Worm (Caenorhabditis elegans) whole organism, L3 larva: ENCODE measurements around the gene F07E5.7.

ENCODE experiments used
- R02D3.7 ChIP-seq: fragments of 150-350 bp; optimal IDR thresholded peaks from 2 replicates; lab custom pipeline; 2014; ENCODE audit warnings: missing biosample characterization, missing genetic modification characterization
- ZK546.5 ChIP-seq: sonication (generic microtip); optimal IDR thresholded peaks from 2 replicates; lab custom pipeline; 2017; ENCODE audit warnings: missing biosample characterization, missing genetic modification characterization
- aly-2 ChIP-seq: fragments of 150-350 bp; optimal IDR thresholded peaks from 2 replicates; lab custom pipeline; 2014; ENCODE audit warnings: missing biosample characterization, missing genetic modification characterization
- ama-1 ChIP-seq: fragments of 150-350 bp; optimal IDR thresholded peaks from 2 replicates; lab custom pipeline; 2018
- ceh-16 ChIP-seq: sonication (generic microtip); optimal IDR thresholded peaks from 2 replicates; lab custom pipeline; 2017; ENCODE audit warnings: missing biosample characterization, missing genetic modification characterization
- ceh-28 ChIP-seq: fragments of 150-350 bp; optimal IDR thresholded peaks from 2 replicates; lab custom pipeline; 2014; ENCODE audit warnings: missing biosample characterization, missing genetic modification reagents, missing genetic modification characterization
- ceh-82 ChIP-seq: fragments of 150-350 bp; optimal IDR thresholded peaks from 2 replicates; lab custom pipeline; 2014; ENCODE audit warnings: missing biosample characterization, missing genetic modification characterization
- ceh-9 ChIP-seq: sonication (generic microtip); optimal IDR thresholded peaks from 2 replicates; lab custom pipeline; 2018; ENCODE audit warnings: missing biosample characterization, missing genetic modification characterization
- daf-12 ChIP-seq: fragments of 150-350 bp; optimal IDR thresholded peaks from 2 replicates; lab custom pipeline; 2014; ENCODE audit warnings: missing biosample characterization, missing genetic modification reagents, missing genetic modification characterization
- egl-27 ChIP-seq: sonication (generic microtip); optimal IDR thresholded peaks from 4 replicates; lab custom pipeline; 2017; ENCODE audit warnings: missing biosample characterization, missing genetic modification reagents, missing genetic modification characterization
- egl-5 ChIP-seq: fragments of 150-350 bp; optimal IDR thresholded peaks from 2 replicates; lab custom pipeline; 2017; ENCODE audit warnings: missing biosample characterization, missing genetic modification reagents, missing genetic modification characterization, inconsistent platforms
- elt-1 ChIP-seq: fragments of 150-350 bp; optimal IDR thresholded peaks from 2 replicates; lab custom pipeline; 2014; ENCODE audit warnings: missing biosample characterization, missing genetic modification characterization
- elt-3 ChIP-seq, 3 experiments: fragments of 150-350 bp in 1 of 3; sonication (generic microtip) in 2 of 3; optimal IDR thresholded peaks; 2 replicates in 2 of 3; 4 replicates in 1 of 3; lab custom pipeline; 2014 to 2017; ENCODE audit warnings: missing biosample characterization in 3 of 3, missing genetic modification characterization in 3 of 3
- eor-1 ChIP-seq, 2 experiments: fragments of 150-350 bp; optimal IDR thresholded peaks; 2 replicates each; lab custom pipeline; 2014 to 2018; ENCODE audit warnings: missing biosample characterization in 2 of 2, missing genetic modification characterization in 2 of 2
- fkh-10 ChIP-seq: sonication (generic microtip); optimal IDR thresholded peaks from 2 replicates; lab custom pipeline; 2017; ENCODE audit warnings: missing biosample characterization, missing genetic modification reagents, missing genetic modification characterization
- fkh-2 ChIP-seq: fragments of 150-350 bp; optimal IDR thresholded peaks from 2 replicates; lab custom pipeline; 2014; ENCODE audit warnings: missing biosample characterization, missing genetic modification reagents, missing genetic modification characterization
- jun-1 ChIP-seq: fragments of 150-350 bp; optimal IDR thresholded peaks from 2 replicates; lab custom pipeline; 2014; ENCODE audit warnings: missing biosample characterization, missing genetic modification reagents, missing genetic modification characterization
- lin-15B ChIP-seq: fragments of 150-350 bp; optimal IDR thresholded peaks from 2 replicates; lab custom pipeline; 2014; ENCODE audit warnings: missing biosample characterization, missing genetic modification characterization
- lin-39 ChIP-seq: fragments of 150-350 bp; optimal IDR thresholded peaks from 2 replicates; lab custom pipeline; 2018; ENCODE audit warnings: missing biosample characterization, missing genetic modification reagents, missing genetic modification characterization
- mdl-1 ChIP-seq: fragments of 150-350 bp; optimal IDR thresholded peaks from 2 replicates; lab custom pipeline; 2014; ENCODE audit warnings: missing biosample characterization, missing genetic modification characterization
- mml-1 ChIP-seq: fragments of 150-350 bp; sonication (generic microtip); optimal IDR thresholded peaks from 3 replicates; lab custom pipeline; 2014; ENCODE audit warnings: missing biosample characterization, missing genetic modification characterization
- nhr-11 ChIP-seq: fragments of 150-350 bp; optimal IDR thresholded peaks from 2 replicates; lab custom pipeline; 2014; ENCODE audit warnings: missing biosample characterization, missing genetic modification characterization
- nhr-12 ChIP-seq: fragments of 150-350 bp; optimal IDR thresholded peaks from 2 replicates; lab custom pipeline; 2014; ENCODE audit warnings: missing biosample characterization, missing genetic modification characterization
- nhr-237 ChIP-seq: fragments of 150-350 bp; optimal IDR thresholded peaks from 2 replicates; lab custom pipeline; 2014; ENCODE audit warnings: missing biosample characterization, missing genetic modification characterization
- nhr-25 ChIP-seq: sonication (generic microtip); optimal IDR thresholded peaks from 2 replicates; lab custom pipeline; 2017; ENCODE audit warnings: missing biosample characterization, missing genetic modification characterization
- nhr-28 ChIP-seq: fragments of 150-350 bp; optimal IDR thresholded peaks from 2 replicates; lab custom pipeline; 2014; ENCODE audit warnings: missing biosample characterization, missing genetic modification characterization
- nhr-43 ChIP-seq: sonication (generic microtip); optimal IDR thresholded peaks from 2 replicates; lab custom pipeline; 2016; ENCODE audit warnings: mild to moderate bottlenecking, missing genetic modification characterization, missing compliant biosample characterization; ENCODE audit not compliant: poor library complexity, severe bottlenecking
- nhr-67 ChIP-seq: fragments of 150-350 bp; optimal IDR thresholded peaks from 2 replicates; lab custom pipeline; 2014; ENCODE audit warnings: missing biosample characterization, missing genetic modification characterization
- nhr-76 ChIP-seq: fragments of 150-350 bp; sonication (generic microtip); optimal IDR thresholded peaks from 5 replicates; lab custom pipeline; 2014; ENCODE audit warnings: missing biosample characterization, missing genetic modification characterization
- nhr-77 ChIP-seq: fragments of 150-350 bp; optimal IDR thresholded peaks from 2 replicates; lab custom pipeline; 2014; ENCODE audit warnings: missing biosample characterization, missing genetic modification characterization
- pqm-1 ChIP-seq: fragments of 150-350 bp; optimal IDR thresholded peaks from 2 replicates; lab custom pipeline; 2017; ENCODE audit warnings: missing biosample characterization, missing genetic modification characterization, inconsistent platforms
- sea-2 ChIP-seq: fragments of 150-350 bp; sonication (generic microtip); optimal IDR thresholded peaks from 4 replicates; lab custom pipeline; 2014; ENCODE audit warnings: missing biosample characterization, missing genetic modification reagents, missing genetic modification characterization
- snpc-4 ChIP-seq: fragments of 150-350 bp; optimal IDR thresholded peaks from 2 replicates; lab custom pipeline; 2014; ENCODE audit warnings: missing biosample characterization, missing genetic modification characterization
- unc-39 ChIP-seq: sonication (generic microtip); optimal IDR thresholded peaks from 4 replicates; lab custom pipeline; 2017; ENCODE audit warnings: missing biosample characterization, missing genetic modification characterization
- unc-62 ChIP-seq: fragments of 150-350 bp; sonication (generic microtip); optimal IDR thresholded peaks from 4 replicates; lab custom pipeline; 2014; ENCODE audit warnings: missing biosample characterization, missing genetic modification reagents, missing genetic modification characterization
- zag-1 ChIP-seq: fragments of 150-350 bp; optimal IDR thresholded peaks from 2 replicates; lab custom pipeline; 2014; ENCODE audit warnings: missing biosample characterization, missing genetic modification characterization
- ztf-11 ChIP-seq: fragments of 150-350 bp; optimal IDR thresholded peaks from 2 replicates; lab custom pipeline; 2014; ENCODE audit warnings: missing biosample characterization, missing genetic modification characterization
- ztf-4 ChIP-seq: fragments of 150-350 bp; optimal IDR thresholded peaks from 2 replicates; lab custom pipeline; 2014; ENCODE audit warnings: missing biosample characterization, missing genetic modification characterization

F07E5.7 gene

DNA sequence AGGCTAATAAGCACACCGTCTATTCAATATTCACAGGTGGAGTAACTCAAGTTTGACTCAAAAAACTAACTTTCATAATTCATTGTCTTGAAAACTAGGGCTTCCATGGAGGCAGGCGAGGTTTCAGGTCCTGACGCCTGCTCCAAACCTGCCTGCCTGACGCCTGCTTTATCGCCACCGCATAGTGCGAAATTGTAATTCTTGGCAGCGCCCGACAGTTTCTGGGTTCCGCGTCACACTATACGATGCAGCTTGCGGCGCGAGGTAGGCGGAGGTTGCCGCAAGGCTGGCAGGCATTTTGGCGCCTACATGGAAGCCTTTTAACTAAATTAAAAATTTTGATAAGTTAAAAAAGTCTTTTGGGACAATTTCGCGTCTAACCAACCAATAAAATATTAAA is 15.9 kb upstream of the F07E5.7 start:
- TF ChIP-seq fkh-2 (tag; lab: Kevin White, UChicago) (no peak), egl-5 (tag; lab: Kevin White, UChicago) (no peak), lin-15B (tag; lab: Kevin White, UChicago) (no peak), unc-39 (tag; lab: Kevin White, UChicago) (no peak), aly-2 (tag; lab: Kevin White, UChicago) (no peak), nhr-67 (no peak), ama-1 (lab: Kevin White, UChicago) (no peak), elt-3 (tag; optimal IDR thresholded peaks at IDR 0.05; lab: Kevin White, UChicago) (no peak), ZK546.5 (tag; lab: Kevin White, UChicago) (no peak), nhr-77 (tag; lab: Kevin White, UChicago) (no peak), jun-1 (no peak), sea-2 (GFP tag; lab: Kevin White, UChicago) (no peak), ztf-4 (tag; lab: Kevin White, UChicago) (no peak), ceh-28 (no peak), pqm-1 (tag; lab: Kevin White, UChicago) (no peak), nhr-12 (no peak), ceh-82 (no peak), nhr-237 (no peak)

- TF ChIP-seq snpc-4, result no peak
- TF ChIP-seq unc-62, result no peak
Observed at ce11 chrII:2083726-2084179, 12.4 kb upstream of the F07E5.7 start, which contains the start of the genes T16A1.5 and fbxc-49. T16A1.5 (minus strand) TSS chrII:2083826. fbxc-49 (plus strand) TSS chrII:2084129.

- no peak for TF ChIP-seq ztf-4 (tag; lab: Kevin White, UChicago)
- TF ChIP-seq snpc-4, result no peak
- TF ChIP-seq unc-62, result no peak
- no peak for TF ChIP-seq fkh-10
- TF ChIP-seq lin-39, result no peak
- no peak for TF ChIP-seq mdl-1 (tag; lab: Kevin White, UChicago)
- no peak for TF ChIP-seq eor-1 (tag; optimal IDR thresholded peaks at IDR 0.05; lab: Kevin White, UChicago)
- no peak for TF ChIP-seq nhr-12
- no peak for TF ChIP-seq nhr-28
- TF ChIP-seq nhr-11, result no peak
- TF ChIP-seq mml-1 (tag; lab: Kevin White, UChicago), result no peak
- TF ChIP-seq ceh-9 (tag; lab: Kevin White, UChicago), result no peak
- no peak for TF ChIP-seq lin-15B (tag; lab: Kevin White, UChicago)
- no peak for TF ChIP-seq egl-27 (tag; lab: Kevin White, UChicago)
- no peak for TF ChIP-seq nhr-25 (tag; lab: Kevin White, UChicago)
- no peak for TF ChIP-seq daf-12
- TF ChIP-seq ztf-11 (tag; lab: Kevin White, UChicago), result no peak
- no peak for TF ChIP-seq ceh-82
- TF ChIP-seq fkh-2 (tag; lab: Kevin White, UChicago), result no peak
- TF ChIP-seq, all 47 proteins: peak for 0
Observed at ce11 chrII:2081257-2081656, 9.9 kb upstream of the F07E5.7 start, which contains the start of gene T16A1.4. T16A1.4 (plus strand) TSS chrII:2081557.

DNA sequence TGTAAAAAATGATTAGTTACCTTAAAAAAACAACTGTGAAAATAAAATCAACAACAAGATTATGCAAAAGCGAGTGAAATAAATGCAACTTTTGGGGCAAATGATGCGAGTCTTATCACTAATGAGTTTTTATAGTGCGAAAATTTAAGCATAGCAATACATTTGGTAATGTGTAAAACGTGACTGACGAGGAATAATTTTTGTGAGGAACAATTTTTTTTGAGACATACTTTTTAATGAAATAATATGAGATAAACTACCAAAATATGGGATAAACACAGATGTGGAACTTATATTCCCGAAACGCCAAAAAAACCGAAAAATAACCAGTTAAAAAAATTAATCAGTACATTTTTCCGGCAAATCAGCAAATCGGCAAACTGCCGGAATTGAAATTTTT is 9.1 kb upstream of the F07E5.7 start, which contains the start of gene F07E5.9:
F07E5.9 (minus strand) TSS at position 101 of the 400 bp plus-strand sequence.
- no peak for TF ChIP-seq nhr-43 (tag; lab: Kevin White, UChicago)
- no peak for TF ChIP-seq R02D3.7 (tag; lab: Kevin White, UChicago)
- TF ChIP-seq ceh-9 (tag; lab: Kevin White, UChicago), result no peak
- TF ChIP-seq sea-2 (GFP tag; lab: Kevin White, UChicago), result no peak
- no peak for TF ChIP-seq jun-1
- TF ChIP-seq, all 47 proteins: peak for 0

- no peak for TF ChIP-seq nhr-28
- no peak for TF ChIP-seq ceh-16 (tag; lab: Kevin White, UChicago)
- no peak for TF ChIP-seq jun-1
- TF ChIP-seq zag-1, result no peak
- no peak for TF ChIP-seq elt-1 (tag; lab: Kevin White, UChicago)
- no peak for TF ChIP-seq nhr-76 (tag; lab: Kevin White, UChicago)
- TF ChIP-seq unc-39 (tag; lab: Kevin White, UChicago), result no peak
- TF ChIP-seq, all 47 proteins: peak for 0
Observed at ce11 chrII:2076467-2076866, 5.1 kb upstream of the F07E5.7 start.
